Worm (Caenorhabditis elegans) whole organism, mixed stage, embryonic: Measurements from ENCODE around the gene pld-1.

Experiments
- M03D4.4 ChIP-seq: sonication (generic microtip); optimal IDR thresholded peaks from 2 replicates; lab custom pipeline; 2017; ENCODE audit warnings: mild to moderate bottlenecking, missing genetic modification characterization, missing compliant biosample characterization
- bed-3 ChIP-seq: fragments of 200-800 bp; sonication (Bioruptor generic); optimal IDR thresholded peaks from 3 replicates; lab custom pipeline; 2018; ENCODE audit warnings: mild to moderate bottlenecking, missing genetic modification characterization, moderate library complexity, missing compliant biosample characterization
- blmp-1 ChIP-seq: fragments of 150-350 bp; optimal IDR thresholded peaks from 2 replicates; lab custom pipeline; 2014; ENCODE audit warnings: missing biosample characterization, missing genetic modification characterization
- ceh-39 ChIP-seq: fragments of 150-350 bp; optimal IDR thresholded peaks from 2 replicates; lab custom pipeline; 2014; ENCODE audit warnings: missing biosample characterization, missing genetic modification characterization
- ceh-43 ChIP-seq: fragments of 200-800 bp; sonication (Bioruptor generic); optimal IDR thresholded peaks from 2 replicates; lab custom pipeline; 2018; ENCODE audit warnings: mild to moderate bottlenecking, missing genetic modification characterization, moderate library complexity, missing compliant biosample characterization
- ceh-83 ChIP-seq: fragments of 200-800 bp; sonication (Bioruptor generic); optimal IDR thresholded peaks from 2 replicates; lab custom pipeline; 2018; ENCODE audit warnings: mild to moderate bottlenecking, missing genetic modification characterization, missing compliant biosample characterization
- ces-1 ChIP-seq: fragments of 150-350 bp; optimal IDR thresholded peaks from 2 replicates; lab custom pipeline; 2014; ENCODE audit warnings: missing biosample characterization, missing genetic modification reagents, missing genetic modification characterization
- drap-1 ChIP-seq: fragments of 200-800 bp; sonication (Bioruptor generic); optimal IDR thresholded peaks from 3 replicates; lab custom pipeline; 2018; ENCODE audit warnings: mild to moderate bottlenecking, missing genetic modification characterization, missing compliant biosample characterization
- elt-1 ChIP-seq: sonication (generic microtip); optimal IDR thresholded peaks from 2 replicates; lab custom pipeline; 2017; ENCODE audit warnings: missing genetic modification characterization, mild to moderate bottlenecking, missing compliant biosample characterization, antibody characterized with exemption, moderate library complexity, borderline replicate concordance; ENCODE audit not compliant: insufficient read depth
- elt-3 ChIP-seq: fragments of 150-350 bp; optimal IDR thresholded peaks from 2 replicates; lab custom pipeline; 2014; ENCODE audit warnings: missing biosample characterization, missing genetic modification characterization
- flh-1 ChIP-seq: fragments of 200-800 bp; sonication (Bioruptor generic); optimal IDR thresholded peaks from 2 replicates; lab custom pipeline; 2018; ENCODE audit warnings: mild to moderate bottlenecking, missing genetic modification characterization, moderate library complexity, missing compliant biosample characterization
- ham-2 ChIP-seq: fragments of 200-800 bp; sonication (Bioruptor generic); optimal IDR thresholded peaks from 2 replicates; lab custom pipeline; 2018; ENCODE audit warnings: mild to moderate bottlenecking, missing genetic modification characterization, missing compliant biosample characterization
- lin-13 ChIP-seq: fragments of 150-350 bp; optimal IDR thresholded peaks from 2 replicates; lab custom pipeline; 2014; ENCODE audit warnings: missing biosample characterization, missing genetic modification characterization
- lin-32 ChIP-seq: fragments of 200-800 bp; sonication (Bioruptor generic); optimal IDR thresholded peaks from 2 replicates; lab custom pipeline; 2018; ENCODE audit warnings: mild to moderate bottlenecking, missing genetic modification characterization, missing compliant biosample characterization
- lsy-2 ChIP-seq: fragments of 150-350 bp; optimal IDR thresholded peaks from 2 replicates; lab custom pipeline; 2014; ENCODE audit warnings: missing biosample characterization, missing genetic modification characterization
- mab-5 ChIP-seq: fragments of 150-350 bp; optimal IDR thresholded peaks from 2 replicates; lab custom pipeline; 2014; ENCODE audit warnings: missing biosample characterization, missing genetic modification characterization
- mep-1 ChIP-seq: fragments of 150-350 bp; optimal IDR thresholded peaks from 2 replicates; lab custom pipeline; 2017; ENCODE audit warnings: missing biosample characterization, missing genetic modification reagents, missing genetic modification characterization, inconsistent platforms
- mls-2 ChIP-seq: sonication (generic microtip); optimal IDR thresholded peaks from 2 replicates; lab custom pipeline; 2016; ENCODE audit warnings: mild to moderate bottlenecking, missing genetic modification characterization, moderate library complexity, missing compliant biosample characterization
- nhr-12 ChIP-seq: fragments of 150-350 bp; optimal IDR thresholded peaks from 2 replicates; lab custom pipeline; 2014; ENCODE audit warnings: missing biosample characterization, missing genetic modification characterization
- nhr-2 ChIP-seq: fragments of 150-350 bp; optimal IDR thresholded peaks from 2 replicates; lab custom pipeline; 2014; ENCODE audit warnings: missing biosample characterization, missing genetic modification characterization
- nhr-237 ChIP-seq: fragments of 150-350 bp; optimal IDR thresholded peaks from 2 replicates; lab custom pipeline; 2014; ENCODE audit warnings: missing biosample characterization, missing genetic modification characterization
- pha-4 ChIP-seq: fragments of 150-350 bp; optimal IDR thresholded peaks from 2 replicates; lab custom pipeline; 2018; ENCODE audit warnings: missing biosample characterization, missing genetic modification reagents, missing genetic modification characterization
- sem-2 ChIP-seq: fragments of 200-800 bp; sonication (Bioruptor generic); optimal IDR thresholded peaks from 2 replicates; lab custom pipeline; 2018; ENCODE audit warnings: mild to moderate bottlenecking, missing genetic modification characterization, missing compliant biosample characterization
- snpc-4 ChIP-seq: fragments of 150-350 bp; optimal IDR thresholded peaks from 2 replicates; lab custom pipeline; 2014; ENCODE audit warnings: missing biosample characterization, missing genetic modification characterization
- tbx-8 ChIP-seq: fragments of 200-800 bp; sonication (Bioruptor generic); optimal IDR thresholded peaks from 2 replicates; lab custom pipeline; 2018; ENCODE audit warnings: mild to moderate bottlenecking, missing genetic modification characterization, moderate library complexity, missing compliant biosample characterization
- unc-120 ChIP-seq: sonication (generic microtip); optimal IDR thresholded peaks from 2 replicates; lab custom pipeline; 2017; ENCODE audit warnings: missing genetic modification characterization, missing compliant biosample characterization; ENCODE audit not compliant: poor library complexity, severe bottlenecking
- unc-39 ChIP-seq: fragments of 150-350 bp; optimal IDR thresholded peaks from 2 replicates; lab custom pipeline; 2014; ENCODE audit warnings: missing biosample characterization, missing genetic modification characterization
- unc-62 ChIP-seq: fragments of 150-350 bp; optimal IDR thresholded peaks from 2 replicates; lab custom pipeline; 2014; ENCODE audit warnings: missing biosample characterization, missing genetic modification reagents, missing genetic modification characterization
- zip-8 ChIP-seq: fragments of 150-350 bp; optimal IDR thresholded peaks from 2 replicates; lab custom pipeline; 2014; ENCODE audit warnings: missing biosample characterization, missing genetic modification characterization

Gene pld-1

DNA sequence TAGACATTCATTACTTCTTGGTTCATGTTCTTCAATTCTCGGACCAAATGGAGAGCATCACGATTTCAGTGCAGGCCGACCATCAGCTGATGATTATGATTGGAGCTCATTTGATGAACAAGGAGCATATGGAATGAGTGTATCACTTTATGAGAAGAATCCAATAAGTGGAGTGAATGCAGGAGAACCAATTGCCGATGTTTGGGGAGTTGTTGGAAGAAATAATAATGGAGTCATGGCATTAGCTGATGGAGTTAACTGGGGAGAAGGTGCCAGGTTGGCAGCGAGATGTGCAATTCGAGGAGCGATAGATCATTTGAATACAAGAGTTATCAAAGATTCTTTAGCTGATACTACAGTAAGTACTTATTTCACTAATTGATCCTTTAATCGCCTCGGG lies 40.7 kb downstream of the pld-1 start:
- no peak for TF ChIP-seq sem-2 (GFP tag; lab: Kevin White, UChicago)
- no peak for TF ChIP-seq lin-13 (tag; lab: Kevin White, UChicago)
- TF ChIP-seq tbx-8 (GFP tag; lab: Kevin White, UChicago): no peak
- TF ChIP-seq unc-120: no peak
- no peak for TF ChIP-seq blmp-1
- TF ChIP-seq ceh-39 (tag; lab: Kevin White, UChicago): no peak
- TF ChIP-seq zip-8 (tag; lab: Kevin White, UChicago): no peak
- no peak for TF ChIP-seq ceh-43 (GFP tag; lab: Kevin White, UChicago)
- no peak for TF ChIP-seq ceh-83 (GFP tag; lab: Kevin White, UChicago)
- no peak for TF ChIP-seq snpc-4

DNA sequence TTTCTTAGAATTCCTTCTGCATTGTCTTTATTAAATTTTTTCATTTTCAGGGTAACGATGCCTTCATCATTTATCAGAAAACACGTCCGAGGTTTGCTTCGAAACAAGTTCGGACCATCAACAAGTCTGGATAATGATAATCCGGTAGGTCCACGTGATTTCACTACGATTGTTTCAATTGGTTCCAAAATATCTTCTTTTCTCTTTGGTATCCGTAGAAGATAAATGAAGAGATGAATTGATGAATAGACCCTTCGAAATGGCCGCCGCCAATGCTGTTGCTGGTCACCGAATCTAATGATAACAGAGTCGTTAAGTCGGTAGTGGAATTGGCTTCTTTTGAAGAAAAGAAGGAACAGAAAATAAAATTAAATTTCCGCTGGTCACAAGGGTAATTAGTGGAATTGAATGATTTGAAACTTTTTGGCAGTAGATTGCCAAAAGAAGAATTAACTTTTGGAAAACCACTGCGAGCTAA lies 41.6 kb downstream of the pld-1 start, which contains the start of gene F33G12.6:
Gene F33G12.6, plus strand, starts transcription at position 51 of the 478 bp plus-strand sequence.
- TF ChIP-seq unc-62 (no peak), ces-1 (GFP tag; lab: Kevin White, UChicago) (peak; percentile 17), mep-1 (no peak), zip-8 (tag; lab: Kevin White, UChicago) (no peak), mab-5 (tag; lab: Kevin White, UChicago) (no peak), flh-1 (no peak)

DNA sequence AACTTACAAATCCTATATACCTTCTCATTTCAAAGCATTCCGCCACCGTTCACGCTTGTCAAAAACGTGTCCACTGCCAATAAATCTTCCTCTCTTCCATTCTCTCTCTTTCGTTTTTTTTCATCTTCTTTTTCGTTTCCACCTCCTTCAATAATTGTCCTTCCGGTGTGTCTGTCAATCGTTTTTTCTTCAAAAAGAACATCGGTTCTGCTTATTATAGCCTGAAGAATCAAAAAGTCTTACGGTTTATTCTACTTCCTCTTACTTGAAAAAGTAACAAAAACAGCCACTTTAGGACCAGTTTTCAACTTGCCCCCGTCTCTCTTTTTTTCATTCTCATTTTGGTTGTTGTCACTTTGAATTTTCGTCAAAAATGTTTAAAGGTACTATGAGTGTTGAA lies 42.2 kb downstream of the pld-1 start:
- TF ChIP-seq unc-120 (no peak), M03D4.4 (tag; lab: Kevin White, UChicago) (no peak), sem-2 (GFP tag; lab: Kevin White, UChicago) (no peak), elt-1 (tag; lab: Kevin White, UChicago) (no peak), pha-4 (no peak), unc-39 (tag; lab: Kevin White, UChicago) (no peak), drap-1 (GFP tag; lab: Kevin White, UChicago) (no peak), bed-3 (GFP tag; lab: Kevin White, UChicago) (no peak), ceh-83 (GFP tag; lab: Kevin White, UChicago) (no peak), lin-13 (tag; lab: Kevin White, UChicago) (no peak)

ce11 chrII:5048185-5048795 lies 43.2 kb downstream of the pld-1 start:
- TF ChIP-seq flh-1: no peak
- no peak for TF ChIP-seq M03D4.4 (tag; lab: Kevin White, UChicago)
- TF ChIP-seq tbx-8 (GFP tag; lab: Kevin White, UChicago): no peak
- no peak for TF ChIP-seq nhr-12 (tag; lab: Kevin White, UChicago)
- no peak for TF ChIP-seq nhr-237 (tag; lab: Kevin White, UChicago)

DNA sequence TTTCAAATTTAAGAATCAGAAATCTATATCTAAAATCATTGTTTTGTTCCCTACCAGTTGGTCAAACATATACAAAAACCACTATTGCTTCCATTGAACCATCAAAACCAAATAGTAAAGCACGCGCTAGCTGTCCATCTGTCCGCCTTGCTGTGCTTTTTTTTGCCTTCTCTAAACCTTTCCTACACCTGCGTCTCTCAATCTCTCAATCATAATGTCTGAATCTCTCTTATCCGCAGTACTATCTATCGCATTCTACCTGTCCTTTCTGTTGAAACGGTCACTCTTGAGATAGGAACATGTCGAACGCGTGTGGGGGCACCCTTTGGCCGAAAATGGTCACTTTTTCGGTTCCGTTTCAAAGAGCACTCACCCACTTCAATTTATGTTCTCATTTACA lies 44.2 kb downstream of the pld-1 start:
- TF ChIP-seq lin-32 (GFP tag; lab: Kevin White, UChicago) (peak; percentile 33), lsy-2 (tag; lab: Kevin White, UChicago) (peak; percentile 22), nhr-2 (tag; lab: Kevin White, UChicago) (peak; percentile 60), zip-8 (tag; lab: Kevin White, UChicago) (no peak), elt-3 (no peak), ham-2 (GFP tag; lab: Kevin White, UChicago) (peak; percentile 2), blmp-1 (no peak), drap-1 (GFP tag; lab: Kevin White, UChicago) (no peak), mab-5 (tag; lab: Kevin White, UChicago) (no peak), lin-13 (tag; lab: Kevin White, UChicago) (no peak), unc-62 (peak; percentile 6), mls-2 (tag; lab: Kevin White, UChicago) (no peak), unc-120 (no peak)
